Worm (Caenorhabditis elegans) whole organism, L3 larva: ENCODE measurements around the gene F01G10.10.

Experiments used
- fos-1 ChIP-seq: fragments of 150-350 bp; optimal IDR thresholded peaks from 2 replicates; lab custom pipeline; 2014; ENCODE audit warnings: missing biosample characterization, missing genetic modification characterization
- snpc-4 ChIP-seq: fragments of 150-350 bp; optimal IDR thresholded peaks from 2 replicates; lab custom pipeline; 2014; ENCODE audit warnings: missing biosample characterization, missing genetic modification characterization

DNA sequence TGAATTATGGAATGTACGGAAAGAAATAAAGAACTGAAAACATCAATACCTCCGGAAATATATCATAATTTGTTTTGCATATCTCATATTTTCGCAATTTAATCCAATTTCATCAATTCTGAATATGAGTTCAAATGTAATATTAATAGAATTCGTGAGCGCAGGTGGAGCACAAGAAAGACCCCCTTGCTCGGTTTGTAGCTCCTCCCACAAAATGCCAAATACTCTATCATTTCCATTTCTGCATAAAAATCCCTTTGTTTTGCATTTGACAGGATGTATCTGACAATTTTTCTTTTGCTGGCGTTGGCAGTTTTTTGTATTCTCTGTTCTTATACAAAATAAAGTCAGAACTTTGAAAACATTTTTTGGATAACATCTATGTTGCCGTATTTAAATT lies 29.1 kb downstream of the F01G10.10 start:
- TF ChIP-seq fos-1 (tag; lab: Kevin White, UChicago) (no peak), snpc-4 (tag; lab: Kevin White, UChicago) (no peak)
